Fruit fly (Drosophila melanogaster): ENCODE results near the gene CG2246.

Gene CG2246

dm6 chr3R:30562733-30563259 is 38.5 kb downstream of the CG2246 start (continued):
- peak; percentile 41 for TF ChIP-seq cad (GFP tag; optimal IDR thresholded peaks at IDR 0.05)
- 0 out of 2 replicates have a peak, but pooled peaks have one; percentile 29 for TF ChIP-seq Rfx (GFP tag; IDR thresholded peaks at IDR 0.05)
- no peak for TF ChIP-seq Opbp (GFP tag; IDR thresholded peaks at IDR 0.05; ENCODE audit: partially characterized antibody)
- TF ChIP-seq CG12659 (GFP tag; optimal IDR thresholded peaks at IDR 0.05) = peak; percentile 25
- peak; percentile 31 for TF ChIP-seq nmo (GFP tag; optimal IDR thresholded peaks at IDR 0.05)
- TF ChIP-seq CG15514 (GFP tag; optimal IDR thresholded peaks at IDR 0.05) = peak; percentile 18
- TF ChIP-seq cato (GFP tag; optimal IDR thresholded peaks at IDR 0.05; ENCODE audit: borderline replicate concordance) = no peak
- no peak for TF ChIP-seq pum (GFP tag; optimal IDR thresholded peaks at IDR 0.05)
- TF ChIP-seq unpg (GFP tag; optimal IDR thresholded peaks at IDR 0.05) = no peak
- no peak for TF ChIP-seq bab2 (GFP tag; optimal IDR thresholded peaks at IDR 0.05)
- TF ChIP-seq gfzf (GFP tag; optimal IDR thresholded peaks at IDR 0.05) = peak; percentile 91
- no peak for TF ChIP-seq CG11398 (GFP tag; optimal IDR thresholded peaks at IDR 0.05)
- no peak for TF ChIP-seq CG18011 (GFP tag; optimal IDR thresholded peaks at IDR 0.05)
- TF ChIP-seq CG42726 (GFP tag; IDR thresholded peaks at IDR 0.05; ENCODE audit: partially characterized antibody) = peak; percentile 50; the same call in 1 of the 2 replicates
- peak; percentile 28 for TF ChIP-seq ewg (GFP tag; optimal IDR thresholded peaks at IDR 0.05)
- peak; percentile 38 for TF ChIP-seq Ets97D (GFP tag; optimal IDR thresholded peaks at IDR 0.05)
- no peak for TF ChIP-seq vnd (GFP tag; IDR thresholded peaks at IDR 0.05; ENCODE audit: partially characterized antibody)
- TF ChIP-seq CG9437 (GFP tag; optimal IDR thresholded peaks at IDR 0.05) = no peak
- no peak for TF ChIP-seq D19A (tag; optimal IDR thresholded peaks at IDR 0.05)
- peak; percentile 22 for TF ChIP-seq Sry-δ (GFP tag; optimal IDR thresholded peaks at IDR 0.05)
- TF ChIP-seq dm (GFP tag; optimal IDR thresholded peaks at IDR 0.05) = no peak
- peak; percentile 40; the same call in 1 of the 2 replicates for TF ChIP-seq MBD-R2 (GFP tag; IDR thresholded peaks at IDR 0.05)
- no peak for TF ChIP-seq cwo (GFP tag; optimal IDR thresholded peaks at IDR 0.05)
- TF ChIP-seq z (GFP tag; IDR thresholded peaks at IDR 0.05) = no peak
- no peak for TF ChIP-seq CG8290 (GFP tag; optimal IDR thresholded peaks at IDR 0.05)
- TF ChIP-seq CG8290 (tag; optimal IDR thresholded peaks at IDR 0.05) = peak in 1 of 2 experiments; percentile 44
- peak; percentile 35 for TF ChIP-seq CG7987 (GFP tag; optimal IDR thresholded peaks at IDR 0.05)
- no peak for TF ChIP-seq corto (GFP tag; optimal IDR thresholded peaks at IDR 0.05)
- TF ChIP-seq HHEX (GFP tag; optimal IDR thresholded peaks at IDR 0.05) = no peak
- TF ChIP-seq cg (GFP tag; optimal IDR thresholded peaks at IDR 0.05) = no peak
- peak; percentile 25 for TF ChIP-seq CG11504 (tag; optimal IDR thresholded peaks at IDR 0.05)
- no peak for TF ChIP-seq CG17361 (GFP tag; IDR thresholded peaks at IDR 0.05)
- no peak for TF ChIP-seq odd (GFP tag; optimal IDR thresholded peaks at IDR 0.05)
- no peak for TF ChIP-seq dati (GFP tag; IDR thresholded peaks at IDR 0.05)
- TF ChIP-seq Med (GFP tag) = peak; percentile 88
- no peak for TF ChIP-seq Gsc (GFP tag; IDR thresholded peaks at IDR 0.05)
- TF ChIP-seq chif (GFP tag; optimal IDR thresholded peaks at IDR 0.05) = no peak
- 0 out of 3 replicates have a peak, but pooled peaks have one; percentile 24 for TF ChIP-seq CG16813 (GFP tag; IDR thresholded peaks at IDR 0.05; ENCODE audit: partially characterized antibody)
- TF ChIP-seq D19B (GFP tag; optimal IDR thresholded peaks at IDR 0.05) = peak; percentile 56
- TF ChIP-seq CG10267 (tag; optimal IDR thresholded peaks at IDR 0.05) = peak; percentile 25
- TF ChIP-seq CkIIα-i1 (GFP tag; IDR thresholded peaks at IDR 0.05) = no peak
- TF ChIP-seq tup (GFP tag; optimal IDR thresholded peaks at IDR 0.05) = no peak
- TF ChIP-seq zfh2 (GFP tag; optimal IDR thresholded peaks at IDR 0.05) = no peak
- peak; percentile 40 for TF ChIP-seq BEAF-32 (GFP tag; optimal IDR thresholded peaks at IDR 0.05)
- no peak for TF ChIP-seq tx (GFP tag; optimal IDR thresholded peaks at IDR 0.05)
- TF ChIP-seq CG13894 (tag; optimal IDR thresholded peaks at IDR 0.05) = peak; percentile 16
- no peak for TF ChIP-seq Ets65A (GFP tag)
- TF ChIP-seq CG14710 (tag; optimal IDR thresholded peaks at IDR 0.05) = peak; percentile 9
- peak; percentile 30 for TF ChIP-seq sug (tag; optimal IDR thresholded peaks at IDR 0.05)
- TF ChIP-seq Optix (GFP tag; IDR thresholded peaks at IDR 0.05) = no peak

Data from whole organism, embryonic.